Fruit fly (Drosophila melanogaster) whole organism, adult: Measurements from ENCODE around the gene Ntf-2r.
A peak's percentile ranks its signal among the peaks of the same experiment; 100 is the strongest.

Experiments used
- CG11617 ChIP-seq: fragments of 200-800 bp; sonication (Bioruptor generic); optimal IDR thresholded peaks from 2 replicates; lab custom pipeline; 2017; ENCODE audit warnings: mild to moderate bottlenecking, missing biosample characterization, missing genetic modification reagents, missing genetic modification characterization
- CG12768 ChIP-seq: fragments of 200-800 bp; sonication (Bioruptor generic); optimal IDR thresholded peaks from 2 replicates; lab custom pipeline; 2017; ENCODE audit warnings: missing biosample characterization, missing genetic modification characterization, mild to moderate bottlenecking, moderate library complexity, missing genetic modification reagents
- CG14711 ChIP-seq: fragments of 200-800 bp; sonication (Bioruptor generic); optimal IDR thresholded peaks from 2 replicates; lab custom pipeline; 2018; ENCODE audit warnings: missing biosample characterization, mild to moderate bottlenecking, missing genetic modification characterization, moderate library complexity
- CG1620 ChIP-seq: fragments of 200-800 bp; sonication (Bioruptor generic); optimal IDR thresholded peaks from 2 replicates; lab custom pipeline; 2016; ENCODE audit warnings: missing biosample characterization, missing genetic modification characterization
- CG33017 ChIP-seq: fragments of 200-800 bp; sonication (Bioruptor generic); optimal IDR thresholded peaks from 2 replicates; lab custom pipeline; 2018; ENCODE audit warnings: missing biosample characterization, mild to moderate bottlenecking, missing genetic modification characterization, moderate library complexity
- CG5204 ChIP-seq: fragments of 200-800 bp; sonication (Bioruptor generic); optimal IDR thresholded peaks from 2 replicates; lab custom pipeline; 2016; ENCODE audit warnings: missing biosample characterization, missing genetic modification characterization
- CG7045 ChIP-seq: fragments of 200-800 bp; sonication (Bioruptor generic); optimal IDR thresholded peaks from 2 replicates; lab custom pipeline; 2017; ENCODE audit warnings: missing biosample characterization, mild to moderate bottlenecking, missing genetic modification characterization
- CG7101 ChIP-seq: fragments of 200-800 bp; sonication (Bioruptor generic); optimal IDR thresholded peaks from 2 replicates; lab custom pipeline; 2018; ENCODE audit warnings: missing biosample characterization, mild to moderate bottlenecking, missing genetic modification characterization, moderate library complexity
- Clk ChIP-seq: fragments of 200-800 bp; sonication (Bioruptor generic); optimal IDR thresholded peaks from 2 replicates; lab custom pipeline; 2017; ENCODE audit warnings: missing biosample characterization, missing genetic modification characterization
- Crg-1 ChIP-seq: fragments of 200-800 bp; sonication (Bioruptor generic); optimal IDR thresholded peaks from 2 replicates; lab custom pipeline; 2016; ENCODE audit warnings: missing biosample characterization, missing genetic modification characterization
- Hr96 ChIP-seq: fragments of 200-800 bp; sonication (Bioruptor generic); optimal IDR thresholded peaks from 2 replicates; lab custom pipeline; 2016; ENCODE audit warnings: missing biosample characterization, missing genetic modification characterization
- Mnt ChIP-seq: fragments of 200-800 bp; sonication (Bioruptor generic); optimal IDR thresholded peaks from 2 replicates; lab custom pipeline; 2016; ENCODE audit warnings: missing biosample characterization, mild to moderate bottlenecking, missing genetic modification characterization
- bab1 ChIP-seq: fragments of 200-800 bp; sonication (Bioruptor generic); optimal IDR thresholded peaks from 3 replicates; lab custom pipeline; 2019; ENCODE audit warnings: missing biosample characterization, mild to moderate bottlenecking, missing genetic modification characterization, moderate library complexity
- cic ChIP-seq: fragments of 200-800 bp; sonication (Bioruptor generic); optimal IDR thresholded peaks from 2 replicates; lab custom pipeline; 2017; ENCODE audit warnings: missing biosample characterization, mild to moderate bottlenecking, missing genetic modification characterization, moderate library complexity
- cnc ChIP-seq, 2 experiments: fragments of >200 bp; optimal IDR thresholded peaks; 2 replicates each; lab custom pipeline; 2017
- kay ChIP-seq: fragments of 200-800 bp; sonication (Bioruptor generic); peaks from one replicate; lab custom pipeline; 2016; ENCODE audit warnings: missing biosample characterization, missing genetic modification characterization, borderline replicate concordance
- ovo ChIP-seq: fragments of 200-800 bp; sonication (Bioruptor generic); optimal IDR thresholded peaks from 2 replicates; lab custom pipeline; 2016; ENCODE audit warnings: missing biosample characterization, missing genetic modification characterization
- pad ChIP-seq: fragments of 200-800 bp; sonication (Bioruptor generic); optimal IDR thresholded peaks from 3 replicates; lab custom pipeline; 2017; ENCODE audit warnings: missing biosample characterization, missing genetic modification characterization, mild to moderate bottlenecking, moderate library complexity, missing genetic modification reagents
- tj ChIP-seq: fragments of 200-800 bp; sonication (Bioruptor generic); optimal IDR thresholded peaks from 3 replicates; lab custom pipeline; 2017; ENCODE audit warnings: missing biosample characterization, mild to moderate bottlenecking, missing genetic modification characterization, moderate library complexity
- toe ChIP-seq: fragments of 200-800 bp; sonication (Bioruptor generic); optimal IDR thresholded peaks from 2 replicates; lab custom pipeline; 2016; ENCODE audit warnings: missing biosample characterization, missing genetic modification characterization

The Ntf-2r gene

dm6 chr2L:18481064-18481463 is 26.6 kb downstream of the Ntf-2r start:
- TF ChIP-seq CG1620 (GFP tag; lab: Kevin White, UChicago): no peak
- TF ChIP-seq CG11617 (GFP tag; lab: Kevin White, UChicago): no peak
- TF ChIP-seq CG7045 (GFP tag; lab: Kevin White, UChicago): no peak

- no peak for TF ChIP-seq CG12768 (GFP tag; lab: Kevin White, UChicago)
- TF ChIP-seq Mnt (GFP tag; lab: Kevin White, UChicago): no peak
These were observed 27.3 kb downstream of the Ntf-2r start for dm6 chr2L:18481746-18482145.

- TF ChIP-seq CG12768 (GFP tag; lab: Kevin White, UChicago): no peak
- TF ChIP-seq toe (GFP tag; lab: Kevin White, UChicago): no peak
- TF ChIP-seq Clk (GFP tag; lab: Kevin White, UChicago): no peak
- TF ChIP-seq bab1 (GFP tag; lab: Kevin White, UChicago): no peak
- TF ChIP-seq CG7045 (GFP tag; lab: Kevin White, UChicago): no peak
- no peak for TF ChIP-seq Crg-1
- no peak for TF ChIP-seq ovo (GFP tag; lab: Kevin White, UChicago)
- no peak for TF ChIP-seq CG5204 (GFP tag; lab: Kevin White, UChicago)
- no peak for TF ChIP-seq pad (GFP tag; lab: Kevin White, UChicago)
- no peak for TF ChIP-seq cic (GFP tag; lab: Kevin White, UChicago)
- TF ChIP-seq CG1620 (GFP tag; lab: Kevin White, UChicago): no peak
These were observed 27.7 kb downstream of the Ntf-2r start for dm6 chr2L:18482170-18482569.

- TF ChIP-seq tj (GFP tag; lab: Kevin White, UChicago) (peak; percentile 57), CG1620 (GFP tag; lab: Kevin White, UChicago) (no peak)
These were observed 28.5 kb downstream of the Ntf-2r start for dm6 chr2L:18482989-18483388.

dm6 chr2L:18484040-18484381 is 29.6 kb downstream of the Ntf-2r start:
- TF ChIP-seq Crg-1 (peak; percentile 0), ovo (GFP tag; lab: Kevin White, UChicago) (no peak)

dm6 chr2L:18484382-18485050 is 30.1 kb downstream of the Ntf-2r start, which contains the start of gene CG10283:
CG10283 (minus strand) TSS chr2L:18484513.
- TF ChIP-seq Hr96 (GFP tag; lab: Kevin White, UChicago): no peak
- no peak for TF ChIP-seq cnc (optimal IDR thresholded peaks at IDR 0.05; lab: Kevin White, UChicago)
- peak; percentile 49 for TF ChIP-seq tj (GFP tag; lab: Kevin White, UChicago)
- TF ChIP-seq CG12768 (GFP tag; lab: Kevin White, UChicago): peak; percentile 37
- TF ChIP-seq CG7045 (GFP tag; lab: Kevin White, UChicago): no peak
- no peak for TF ChIP-seq CG5204 (GFP tag; lab: Kevin White, UChicago)
- no peak for TF ChIP-seq Crg-1
- TF ChIP-seq pad (GFP tag; lab: Kevin White, UChicago): no peak
- TF ChIP-seq CG11617 (GFP tag; lab: Kevin White, UChicago): no peak
- no peak for TF ChIP-seq CG14711 (tag; lab: Kevin White, UChicago)
- TF ChIP-seq CG33017 (tag; lab: Kevin White, UChicago): no peak
- TF ChIP-seq kay (GFP tag; lab: Kevin White, UChicago): no peak
- TF ChIP-seq bab1 (GFP tag; lab: Kevin White, UChicago): peak; percentile 60
- no peak for TF ChIP-seq ovo (GFP tag; lab: Kevin White, UChicago)
- TF ChIP-seq Mnt (GFP tag; lab: Kevin White, UChicago): peak; percentile 57
- TF ChIP-seq toe (GFP tag; lab: Kevin White, UChicago): no peak
- no peak for TF ChIP-seq CG7101 (tag; lab: Kevin White, UChicago)
- no peak for TF ChIP-seq CG1620 (GFP tag; lab: Kevin White, UChicago)
- peak; percentile 2 for TF ChIP-seq cic (GFP tag; lab: Kevin White, UChicago)
- TF ChIP-seq Clk (GFP tag; lab: Kevin White, UChicago): no peak

dm6 chr2L:18485211-18485610 is 30.8 kb downstream of the Ntf-2r start, which contains the start of gene grnd:
grnd (plus strand) TSS chr2L:18485417.
- TF ChIP-seq CG14711 (tag; lab: Kevin White, UChicago): no peak
- TF ChIP-seq CG1620 (GFP tag; lab: Kevin White, UChicago): no peak
- peak; percentile 55 for TF ChIP-seq kay (GFP tag; lab: Kevin White, UChicago)
- TF ChIP-seq cnc (optimal IDR thresholded peaks at IDR 0.05; lab: Kevin White, UChicago): peak in 1 of 2 experiments; percentile 9
- TF ChIP-seq cic (GFP tag; lab: Kevin White, UChicago): peak; percentile 56
- peak; percentile 10 for TF ChIP-seq CG12768 (GFP tag; lab: Kevin White, UChicago)
- no peak for TF ChIP-seq CG33017 (tag; lab: Kevin White, UChicago)
